Worm (Caenorhabditis elegans) whole organism, young adult: ENCODE results near the gene vha-12.
A peak's percentile ranks its signal among the peaks of the same experiment; 100 is the strongest.

Experiments used
- C06A6.2 ChIP-seq: fragments of 200-800 bp; sonication (Bioruptor generic); conservative IDR thresholded peaks from 2 replicates; pipeline ENCODE4 v1.3.6; 2022; ENCODE audit warnings: missing genetic modification characterization, missing compliant biosample characterization
- F22D6.2 ChIP-seq: sonication (generic microtip); optimal IDR thresholded peaks from 2 replicates; lab custom pipeline; 2016; ENCODE audit warnings: mild to moderate bottlenecking, missing genetic modification characterization, missing compliant biosample characterization
- F37B4.10 ChIP-seq: fragments of 200-800 bp; sonication (Bioruptor generic); IDR thresholded peaks from 2 replicates; pipeline ENCODE4 v1.3.6; 2022; ENCODE audit warnings: missing genetic modification characterization, missing compliant biosample characterization
- F39B2.1 ChIP-seq: fragments of 200-800 bp; sonication (Bioruptor generic); IDR thresholded peaks from 2 replicates; pipeline ENCODE4 v1.3.6; 2022; ENCODE audit warnings: missing genetic modification reagents, missing genetic modification characterization, missing compliant biosample characterization
- F49E8.2 ChIP-seq: sonication (generic microtip); optimal IDR thresholded peaks from 3 replicates; lab custom pipeline; 2017; ENCODE audit warnings: missing genetic modification characterization, mild to moderate bottlenecking, missing compliant biosample characterization, antibody characterized with exemption, moderate library complexity; ENCODE audit not compliant: insufficient read depth
- K12H6.12 ChIP-seq: fragments of 200-800 bp; sonication (Bioruptor generic); optimal IDR thresholded peaks from 2 replicates; lab custom pipeline; 2018; ENCODE audit warnings: mild to moderate bottlenecking, missing genetic modification characterization, missing compliant biosample characterization
- Y53G8AR.9 ChIP-seq: fragments of 200-800 bp; sonication (Bioruptor generic); conservative IDR thresholded peaks from 2 replicates; pipeline ENCODE4 v1.3.6; 2022; ENCODE audit warnings: missing genetic modification reagents, missing genetic modification characterization, missing compliant biosample characterization
- Y56A3A.18 ChIP-seq: fragments of 200-800 bp; sonication (Bioruptor generic); IDR thresholded peaks from 2 replicates; pipeline ENCODE4 v1.3.6; 2022; ENCODE audit warnings: missing genetic modification reagents, missing genetic modification characterization, missing compliant biosample characterization
- akir-1 ChIP-seq: fragments of 200-800 bp; sonication (Bioruptor generic); optimal IDR thresholded peaks from 2 replicates; lab custom pipeline; 2018; ENCODE audit warnings: mild to moderate bottlenecking, missing genetic modification characterization, moderate library complexity, missing compliant biosample characterization
- ama-1 ChIP-seq, 3 experiments: fragments of 150-350 bp in 1 of 3; sonication (generic microtip) in 2 of 3; optimal IDR thresholded peaks; 2 replicates each; lab custom pipeline; 2014 to 2018; ENCODE audit warnings: missing biosample characterization in 2 of 3, missing genetic modification characterization in 2 of 3, missing genetic modification reagents in 2 of 3
- atf-7 ChIP-seq: sonication (generic microtip); optimal IDR thresholded peaks from 2 replicates; lab custom pipeline; 2017; ENCODE audit warnings: mild to moderate bottlenecking, missing genetic modification characterization, missing compliant biosample characterization
- ccch-3 ChIP-seq: fragments of 200-800 bp; sonication (Bioruptor generic); optimal IDR thresholded peaks from 2 replicates; lab custom pipeline; 2018; ENCODE audit warnings: mild to moderate bottlenecking, missing genetic modification characterization, missing compliant biosample characterization
- cebp-1 ChIP-seq, 2 experiments: fragments of 200-800 bp in 1 of 2; sonication (Bioruptor generic) in 1 of 2; sonication (generic microtip) in 1 of 2; IDR thresholded peaks in 1 of 2; optimal IDR thresholded peaks in 1 of 2; 2 replicates each; pipeline versions ENCODE4 v1.3.6 to Lab custom; 2017 to 2022; ENCODE audit warnings: missing compliant biosample characterization in 2 of 2, missing genetic modification characterization in 2 of 2, mild to moderate bottlenecking in 1 of 2, missing genetic modification reagents in 1 of 2, moderate library complexity in 1 of 2
- ceh-27 ChIP-seq: fragments of 200-800 bp; sonication (Bioruptor generic); optimal IDR thresholded peaks from 2 replicates; lab custom pipeline; 2018; ENCODE audit warnings: mild to moderate bottlenecking, missing genetic modification characterization, moderate library complexity, missing compliant biosample characterization
- chd-7 ChIP-seq: sonication (generic microtip); optimal IDR thresholded peaks from 2 replicates; lab custom pipeline; 2016; ENCODE audit warnings: mild to moderate bottlenecking, missing genetic modification characterization, moderate library complexity, missing compliant biosample characterization
- dox-1 ChIP-seq: fragments of 200-800 bp; sonication (Bioruptor generic); IDR thresholded peaks from 2 replicates; pipeline ENCODE4 v1.3.6; 2022; ENCODE audit warnings: missing genetic modification reagents, missing genetic modification characterization, missing compliant biosample characterization
- egl-44 ChIP-seq: fragments of 200-800 bp; sonication (Bioruptor generic); IDR thresholded peaks from 2 replicates; pipeline ENCODE4 v1.3.6; 2022; ENCODE audit warnings: missing genetic modification reagents, missing genetic modification characterization, missing compliant biosample characterization
- ets-4 ChIP-seq: fragments of 200-800 bp; sonication (Bioruptor generic); optimal IDR thresholded peaks from 2 replicates; lab custom pipeline; 2018; ENCODE audit warnings: mild to moderate bottlenecking, missing genetic modification characterization, missing compliant biosample characterization
- fkh-3 ChIP-seq: sonication (generic microtip); optimal IDR thresholded peaks from 2 replicates; lab custom pipeline; 2016; ENCODE audit warnings: mild to moderate bottlenecking, missing genetic modification characterization, missing compliant biosample characterization
- hlh-26 ChIP-seq: fragments of 200-800 bp; sonication (Bioruptor generic); conservative IDR thresholded peaks from 2 replicates; pipeline ENCODE4 v1.3.6; 2022; ENCODE audit warnings: missing genetic modification reagents, missing genetic modification characterization, missing compliant biosample characterization
- hsf-1 ChIP-seq: fragments of 200-800 bp; sonication (Bioruptor generic); IDR thresholded peaks from 2 replicates; pipeline ENCODE4 v1.3.6; 2022; ENCODE audit warnings: missing genetic modification reagents, missing genetic modification characterization, missing compliant biosample characterization
- let-526 ChIP-seq: fragments of 200-800 bp; sonication (Bioruptor generic); IDR thresholded peaks from 2 replicates; pipeline ENCODE4 v1.3.6; 2022; ENCODE audit warnings: missing genetic modification reagents, missing genetic modification characterization, missing compliant biosample characterization
- lin-26 ChIP-seq: fragments of 200-800 bp; sonication (Bioruptor generic); IDR thresholded peaks from 2 replicates; pipeline ENCODE4 v1.3.6; 2022; ENCODE audit warnings: missing genetic modification reagents, missing genetic modification characterization, missing compliant biosample characterization
- lin-40 ChIP-seq: sonication (generic microtip); optimal IDR thresholded peaks from 2 replicates; lab custom pipeline; 2016; ENCODE audit warnings: missing genetic modification characterization, mild to moderate bottlenecking, missing compliant biosample characterization, missing genotype, missing genetic modification reagents
- lin-54 ChIP-seq: fragments of 200-800 bp; sonication (Bioruptor generic); optimal IDR thresholded peaks from 2 replicates; lab custom pipeline; 2018; ENCODE audit warnings: mild to moderate bottlenecking, missing genetic modification characterization, missing compliant biosample characterization
- lsy-27 ChIP-seq: sonication (generic microtip); optimal IDR thresholded peaks from 2 replicates; lab custom pipeline; 2017; ENCODE audit warnings: missing genetic modification characterization, mild to moderate bottlenecking, missing compliant biosample characterization, antibody characterized with exemption, missing genotype, borderline replicate concordance; ENCODE audit not compliant: insufficient read depth
- madf-10 ChIP-seq: sonication (generic microtip); optimal IDR thresholded peaks from 2 replicates; lab custom pipeline; 2016; ENCODE audit warnings: mild to moderate bottlenecking, missing genetic modification characterization, missing compliant biosample characterization
- mcd-1 ChIP-seq: fragments of 200-800 bp; sonication (Bioruptor generic); IDR thresholded peaks from 2 replicates; pipeline ENCODE4 v1.3.6; 2022; ENCODE audit warnings: missing genetic modification reagents, missing genetic modification characterization, missing compliant biosample characterization
- mxl-1 ChIP-seq: sonication (generic microtip); optimal IDR thresholded peaks from 2 replicates; lab custom pipeline; 2016; ENCODE audit warnings: missing genetic modification characterization, missing compliant biosample characterization
- nfyb-1 ChIP-seq: fragments of 200-800 bp; sonication (Bioruptor generic); IDR thresholded peaks from 2 replicates; pipeline ENCODE4 v1.3.6; 2022; ENCODE audit warnings: missing genetic modification reagents, missing genetic modification characterization, missing compliant biosample characterization
- nhr-120 ChIP-seq: fragments of 200-800 bp; sonication (Bioruptor generic); IDR thresholded peaks from 2 replicates; pipeline ENCODE4 v1.3.6; 2022; ENCODE audit warnings: missing genetic modification characterization, missing compliant biosample characterization
- rec-8 ChIP-seq, 2 experiments: sonication (generic microtip); optimal IDR thresholded peaks; 2 replicates each; lab custom pipeline; 2016; ENCODE audit warnings: mild to moderate bottlenecking in 2 of 2, missing genetic modification characterization in 2 of 2, missing genetic modification reagents in 2 of 2, missing genotype in 2 of 2, missing biosample characterization in 1 of 2, missing compliant biosample characterization in 1 of 2, moderate library complexity in 1 of 2
- repo-1 ChIP-seq: sonication (generic microtip); optimal IDR thresholded peaks from 2 replicates; lab custom pipeline; 2017; ENCODE audit warnings: mild to moderate bottlenecking, missing genetic modification characterization, missing compliant biosample characterization
- snpc-4 ChIP-seq, 5 experiments: fragments of 150-350 bp in 1 of 5; sonication (generic microtip) in 4 of 5; optimal IDR thresholded peaks; 2 replicates each; lab custom pipeline; 2014 to 2018; ENCODE audit warnings: missing genetic modification characterization in 5 of 5, missing biosample characterization in 3 of 5, antibody characterized with exemption in 2 of 5, mild to moderate bottlenecking in 2 of 5, missing compliant biosample characterization in 2 of 5, missing genotype in 2 of 5, moderate library complexity in 2 of 5, missing genetic modification reagents in 1 of 5
- zfh-2 ChIP-seq: fragments of 200-800 bp; sonication (Bioruptor generic); conservative IDR thresholded peaks from 2 replicates; pipeline ENCODE4 v1.3.6; 2022; ENCODE audit warnings: missing genetic modification reagents, missing genetic modification characterization, missing compliant biosample characterization
- zim-3 ChIP-seq: sonication (generic microtip); optimal IDR thresholded peaks from 2 replicates; lab custom pipeline; 2017; ENCODE audit warnings: mild to moderate bottlenecking, missing genetic modification characterization, moderate library complexity, missing compliant biosample characterization
- ztf-22 ChIP-seq: fragments of 200-800 bp; sonication (Bioruptor generic); optimal IDR thresholded peaks from 2 replicates; lab custom pipeline; 2018; ENCODE audit warnings: mild to moderate bottlenecking, missing genetic modification characterization, moderate library complexity, missing compliant biosample characterization
- ztf-26 ChIP-seq: sonication (generic microtip); optimal IDR thresholded peaks from 2 replicates; lab custom pipeline; 2017; ENCODE audit warnings: missing genetic modification characterization, missing compliant biosample characterization
- ztf-3 ChIP-seq: fragments of 200-800 bp; sonication (Bioruptor generic); optimal IDR thresholded peaks from 2 replicates; lab custom pipeline; 2018; ENCODE audit warnings: mild to moderate bottlenecking, missing genetic modification characterization, missing compliant biosample characterization
- ztf-6 ChIP-seq: fragments of 200-800 bp; sonication (Bioruptor generic); IDR thresholded peaks from 2 replicates; pipeline ENCODE4 v1.3.6; 2022; ENCODE audit warnings: missing genetic modification reagents, missing genetic modification characterization, missing compliant biosample characterization

vha-12 gene

ce11 chrX:4142202-4142601, 48.7 kb upstream of the vha-12 start (continued):
- TF ChIP-seq atf-7 (tag; lab: Kevin White, UChicago) (peak; percentile 64), ama-1 (optimal IDR thresholded peaks at IDR 0.05; lab: Kevin White, UChicago) (no peak), ama-1 (GFP tag; optimal IDR thresholded peaks at IDR 0.05; lab: Kevin White, UChicago) (peak in 1 of 2 experiments; percentile 52), F37B4.10 (GFP tag; lab: Robert Waterston, UW) (0 out of 2 replicates have a peak, but pooled peaks have one; percentile 63), egl-44 (GFP tag; lab: Robert Waterston, UW) (peak; percentile 68; the same call in 1 of the 2 replicates), K12H6.12 (tag; lab: Kevin White, UChicago) (peak; percentile 66), F49E8.2 (tag; lab: Kevin White, UChicago) (no peak), let-526 (GFP tag; lab: Robert Waterston, UW) (peak; percentile 87), mxl-1 (tag; lab: Kevin White, UChicago) (peak; percentile 46), ceh-27 (GFP tag; lab: Kevin White, UChicago) (peak; percentile 47), dox-1 (GFP tag; lab: Robert Waterston, UW) (peak; percentile 71), F39B2.1 (GFP tag; lab: Robert Waterston, UW) (no peak), madf-10 (tag; lab: Kevin White, UChicago) (peak; percentile 51), ztf-6 (GFP tag; lab: Robert Waterston, UW) (no peak), nhr-120 (GFP tag; lab: Robert Waterston, UW) (no peak), hsf-1 (GFP tag; lab: Robert Waterston, UW) (0 out of 2 replicates have a peak, but pooled peaks have one; percentile 23), akir-1 (GFP tag; lab: Kevin White, UChicago) (peak; percentile 29), zfh-2 (GFP tag; lab: Robert Waterston, UW) (peak; percentile 83), nfyb-1 (GFP tag; lab: Robert Waterston, UW) (peak; percentile 81), chd-7 (tag; lab: Kevin White, UChicago) (peak; percentile 92), ztf-26 (tag; lab: Kevin White, UChicago) (peak; percentile 90), lsy-27 (no peak), ztf-22 (GFP tag; lab: Kevin White, UChicago) (peak; percentile 85), zim-3 (tag; lab: Kevin White, UChicago) (no peak), cebp-1 (GFP tag; IDR thresholded peaks at IDR 0.05; lab: Robert Waterston, UW) (peak; percentile 90), cebp-1 (tag; optimal IDR thresholded peaks at IDR 0.05; lab: Kevin White, UChicago) (peak; percentile 98), lin-26 (GFP tag; lab: Robert Waterston, UW) (peak; percentile 51; the same call in 1 of the 2 replicates), snpc-4 (GFP tag; optimal IDR thresholded peaks at IDR 0.05; lab: Kevin White, UChicago) (no peak), snpc-4 (tag; optimal IDR thresholded peaks at IDR 0.05; lab: Kevin White, UChicago) (peak in 2 of 4 experiments; percentile 49 to 57), mcd-1 (GFP tag; lab: Robert Waterston, UW) (peak; percentile 36; the same call in 1 of the 2 replicates), hlh-26 (GFP tag; lab: Robert Waterston, UW) (no peak), Y53G8AR.9 (peak; percentile 42; the same call in 1 of the 2 replicates), repo-1 (tag; lab: Kevin White, UChicago) (no peak), ztf-3 (GFP tag; lab: Kevin White, UChicago) (no peak), fkh-3 (tag; lab: Kevin White, UChicago) (no peak), ets-4 (GFP tag; lab: Kevin White, UChicago) (peak; percentile 38), lin-40 (peak; percentile 41), lin-54 (GFP tag; lab: Kevin White, UChicago) (peak; percentile 32), ccch-3 (no peak), F22D6.2 (tag; lab: Kevin White, UChicago) (peak; percentile 18), C06A6.2 (GFP tag; lab: Robert Waterston, UW) (peak; percentile 79), Y56A3A.18 (no peak), rec-8 (tag; optimal IDR thresholded peaks at IDR 0.05; lab: Kevin White, UChicago) (no peak)
